Fruit fly (Drosophila melanogaster): ENCODE results near the gene Qsox4.

Gene Qsox4

dm6 chr3R:23709508-23710208 lies 7.1 kb downstream of the Qsox4 start, which contains the start of gene CG10301 (continued):
- TF ChIP-seq CG9797 (GFP tag; optimal IDR thresholded peaks at IDR 0.05) (no peak), emc (GFP tag; optimal IDR thresholded peaks at IDR 0.05) (no peak), sob (GFP tag; IDR thresholded peaks at IDR 0.05) (peak; percentile 26; the same call in 1 of the 2 replicates), CG11696 (GFP tag; IDR thresholded peaks at IDR 0.05) (no peak), HLH3B (GFP tag; IDR thresholded peaks at IDR 0.05) (peak; percentile 43; the same call in 1 of the 2 replicates), Camta (GFP tag; optimal IDR thresholded peaks at IDR 0.05) (peak; percentile 50), pita (GFP tag; optimal IDR thresholded peaks at IDR 0.05) (no peak), Atf-2 (GFP tag; optimal IDR thresholded peaks at IDR 0.05) (peak; percentile 46), oc (tag; optimal IDR thresholded peaks at IDR 0.05) (peak; percentile 52), CG12155 (GFP tag; optimal IDR thresholded peaks at IDR 0.05) (no peak), fd3F (GFP tag; optimal IDR thresholded peaks at IDR 0.05) (no peak), tin (GFP tag; optimal IDR thresholded peaks at IDR 0.05) (peak; percentile 66), ash1 (GFP tag; optimal IDR thresholded peaks at IDR 0.05) (no peak), CG11093 (GFP tag; IDR thresholded peaks at IDR 0.05) (no peak), CG15073 (GFP tag; optimal IDR thresholded peaks at IDR 0.05) (no peak), Hsf (GFP tag; optimal IDR thresholded peaks at IDR 0.05) (peak; percentile 68), pros (GFP tag; optimal IDR thresholded peaks at IDR 0.05) (no peak), org-1 (GFP tag; optimal IDR thresholded peaks at IDR 0.05) (peak; percentile 35), CG12104 (GFP tag; optimal IDR thresholded peaks at IDR 0.05) (no peak), CG17328 (GFP tag; IDR thresholded peaks at IDR 0.05) (peak; percentile 81), CG1602 (GFP tag; optimal IDR thresholded peaks at IDR 0.05) (peak; percentile 66), Hand (GFP tag; optimal IDR thresholded peaks at IDR 0.05) (no peak), CG17186 (GFP tag; optimal IDR thresholded peaks at IDR 0.05) (peak; percentile 26), CG7786 (GFP tag; optimal IDR thresholded peaks at IDR 0.05) (no peak), z (GFP tag; IDR thresholded peaks at IDR 0.05) (no peak), CG11723 (GFP tag; optimal IDR thresholded peaks at IDR 0.05) (peak; percentile 1), HLHmδ (GFP tag; optimal IDR thresholded peaks at IDR 0.05) (no peak), Spps (tag; optimal IDR thresholded peaks at IDR 0.05) (peak; percentile 28), Jarid2 (GFP tag; optimal IDR thresholded peaks at IDR 0.05) (no peak), CG6683 (GFP tag; optimal IDR thresholded peaks at IDR 0.05) (no peak), sc (optimal IDR thresholded peaks at IDR 0.05) (no peak), sc (GFP tag; optimal IDR thresholded peaks at IDR 0.05) (peak; percentile 50), CG4282 (GFP tag; optimal IDR thresholded peaks at IDR 0.05) (no peak), Max (GFP tag; optimal IDR thresholded peaks at IDR 0.05) (peak; percentile 20), CG34224 (GFP tag; IDR thresholded peaks at IDR 0.05; ENCODE audit: partially characterized antibody) (no peak), CG17568 (GFP tag; optimal IDR thresholded peaks at IDR 0.05) (no peak), Hey (tag; optimal IDR thresholded peaks at IDR 0.05) (no peak), BtbVII (GFP tag; optimal IDR thresholded peaks at IDR 0.05) (no peak), CG1832 (GFP tag; optimal IDR thresholded peaks at IDR 0.05) (no peak), CG7556 (GFP tag; optimal IDR thresholded peaks at IDR 0.05) (peak; percentile 38), gcm (GFP tag; optimal IDR thresholded peaks at IDR 0.05) (no peak), Fer3 (tag; optimal IDR thresholded peaks at IDR 0.05) (peak; percentile 8), sd (tag; optimal IDR thresholded peaks at IDR 0.05) (peak; percentile 3), Hmr (GFP tag; optimal IDR thresholded peaks at IDR 0.05) (no peak), Lhr (GFP tag; optimal IDR thresholded peaks at IDR 0.05) (peak; percentile 40), D19A (tag; optimal IDR thresholded peaks at IDR 0.05) (peak; percentile 67), Tbp (GFP tag; optimal IDR thresholded peaks at IDR 0.05) (no peak), zfh2 (GFP tag; optimal IDR thresholded peaks at IDR 0.05) (no peak), ac (GFP tag; optimal IDR thresholded peaks at IDR 0.05) (peak; percentile 61), CG13287 (GFP tag; IDR thresholded peaks at IDR 0.05; ENCODE audit: partially characterized antibody) (no peak)

Data from whole organism, embryonic.